Fruit fly (Drosophila melanogaster) ovary, adult (tissue): ENCODE results near the gene Amt.

ENCODE experiments used
- CG17801 ChIP-seq: fragments of 200-800 bp; optimal IDR thresholded peaks from 2 replicates; lab custom pipeline; 2019; ENCODE audit warnings: missing biosample characterization, mild to moderate bottlenecking, missing genetic modification characterization, moderate library complexity; ENCODE audit not compliant: partially characterized antibody

Gene Amt

DNA sequence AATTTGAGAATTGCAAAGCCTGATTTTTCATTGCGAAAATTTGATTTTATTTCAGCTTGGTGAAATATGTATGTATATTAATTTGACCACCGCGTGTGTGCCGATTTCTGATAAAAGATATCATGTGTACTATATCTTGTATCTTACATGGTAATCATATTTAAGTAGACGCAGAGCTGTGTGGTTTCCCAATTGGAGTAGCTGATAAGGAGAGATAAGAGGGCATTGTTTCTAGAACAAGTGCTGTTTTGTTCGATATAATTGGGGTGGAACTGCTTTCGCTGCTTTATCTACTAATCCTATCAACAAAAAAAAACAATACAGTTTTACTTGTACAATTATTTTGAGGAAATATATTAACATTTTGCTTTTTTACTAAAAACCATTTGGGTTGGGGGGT lies 2.3 kb downstream of the Amt start:
- no peak for TF ChIP-seq CG17801 (GFP tag; lab: Kevin White, UChicago)

DNA sequence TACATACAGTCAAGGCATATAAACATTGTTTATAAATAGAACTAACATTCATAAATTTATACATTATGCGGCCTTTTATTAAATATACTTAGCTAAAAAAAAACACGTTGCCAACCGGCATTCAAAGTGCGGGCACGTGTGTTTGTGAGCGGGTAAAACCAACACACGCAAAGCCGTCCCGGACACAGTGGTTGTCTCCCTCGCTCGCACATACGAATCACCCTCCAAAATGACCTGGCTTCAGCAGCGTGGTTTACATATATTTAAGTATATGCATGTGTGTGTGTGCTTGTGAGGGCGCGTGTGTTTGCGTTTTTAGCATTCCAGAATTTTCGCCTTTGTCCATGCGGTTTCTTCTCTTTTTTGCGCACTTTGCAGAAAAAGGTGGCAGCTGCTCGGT lies 5.5 kb downstream of the Amt start:
- TF ChIP-seq CG17801 (GFP tag; lab: Kevin White, UChicago): no peak

DNA sequence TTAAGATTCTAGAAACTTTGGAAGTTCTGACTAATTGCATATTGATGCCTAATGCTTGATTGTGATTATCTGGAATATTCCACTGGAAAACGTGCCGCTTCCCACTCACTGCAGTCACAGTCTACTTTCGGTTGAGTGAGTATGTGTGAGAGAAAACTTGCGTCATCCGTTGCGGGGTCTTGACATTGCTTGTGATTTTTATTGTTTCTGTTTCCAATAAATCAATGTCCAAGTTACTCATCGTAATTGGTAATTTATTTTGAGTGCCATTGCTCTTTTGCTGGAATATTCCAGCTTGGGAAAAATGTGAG lies 5.9 kb downstream of the Amt start:
- TF ChIP-seq CG17801 (GFP tag; lab: Kevin White, UChicago): no peak

DNA sequence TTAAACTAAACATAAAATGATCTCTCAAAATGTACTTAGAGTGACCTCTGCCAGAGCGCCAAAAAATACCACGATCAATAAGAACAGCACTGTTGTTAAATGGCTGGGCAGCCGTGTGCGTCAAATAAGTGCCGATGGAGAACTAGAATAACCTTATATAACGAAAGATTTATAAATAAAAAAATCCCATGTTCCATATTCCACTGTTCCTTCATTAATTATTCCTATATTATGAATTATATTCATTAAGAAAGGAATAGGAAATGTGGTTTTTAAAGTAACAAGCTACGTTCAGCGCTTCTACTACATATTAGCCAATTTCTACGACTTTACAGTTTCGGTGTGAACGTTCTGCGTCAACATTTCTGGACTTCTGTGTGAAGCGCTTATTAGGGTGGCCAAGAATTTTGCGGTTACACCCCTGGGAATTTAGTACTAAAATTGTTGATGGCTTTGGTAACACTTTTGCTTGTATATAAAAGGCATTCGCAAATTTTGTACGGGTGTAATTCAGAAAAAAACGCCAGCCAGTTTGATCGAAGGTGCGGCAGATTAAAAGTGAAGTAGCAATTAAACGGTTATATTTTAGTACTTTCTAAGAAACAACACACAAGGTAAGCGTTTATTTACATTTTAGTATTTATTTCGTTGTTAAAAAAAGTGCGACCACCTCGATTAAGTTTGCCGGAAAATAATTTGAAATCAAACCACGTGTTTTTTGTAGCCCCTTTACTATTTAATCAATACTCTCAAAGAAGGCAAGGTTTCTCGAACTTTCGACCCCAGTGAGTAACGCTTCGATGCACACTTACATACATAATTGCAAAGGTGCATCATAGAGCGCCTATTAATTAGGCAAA lies 6.5 kb downstream of the Amt start, which contains the start of the genes tefu and Hsc70-4:
Gene tefu, minus strand, starts transcription at position 51 of the 860 bp plus-strand sequence.
Gene Hsc70-4, plus strand, starts transcription at position 502 of the 860 bp plus-strand sequence.
- TF ChIP-seq CG17801 (GFP tag; lab: Kevin White, UChicago): peak; percentile 50

DNA sequence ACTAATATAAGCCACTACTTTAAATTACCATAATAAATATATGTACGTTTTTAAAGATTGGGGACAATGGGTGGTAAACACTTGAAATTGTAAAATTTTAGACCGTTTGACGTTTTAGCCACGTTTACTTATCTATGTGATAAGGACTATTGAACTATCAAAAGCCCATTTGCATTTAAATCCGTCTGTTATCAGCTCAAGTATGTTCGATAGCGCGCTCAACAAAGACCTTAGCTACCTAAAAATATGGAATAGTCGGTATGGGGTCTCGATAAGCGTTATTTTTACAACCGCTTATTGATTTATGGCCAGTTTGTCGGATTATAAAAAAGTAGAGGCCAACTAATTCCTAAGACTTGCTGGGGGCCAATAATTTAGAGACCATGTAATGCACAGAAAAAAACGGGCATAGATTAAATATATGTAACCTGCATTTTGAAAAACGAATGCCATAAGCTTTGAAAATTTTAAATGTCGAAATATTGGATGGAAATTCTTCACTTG lies 17.2 kb downstream of the Amt start:
- no peak for TF ChIP-seq CG17801 (GFP tag; lab: Kevin White, UChicago)

DNA sequence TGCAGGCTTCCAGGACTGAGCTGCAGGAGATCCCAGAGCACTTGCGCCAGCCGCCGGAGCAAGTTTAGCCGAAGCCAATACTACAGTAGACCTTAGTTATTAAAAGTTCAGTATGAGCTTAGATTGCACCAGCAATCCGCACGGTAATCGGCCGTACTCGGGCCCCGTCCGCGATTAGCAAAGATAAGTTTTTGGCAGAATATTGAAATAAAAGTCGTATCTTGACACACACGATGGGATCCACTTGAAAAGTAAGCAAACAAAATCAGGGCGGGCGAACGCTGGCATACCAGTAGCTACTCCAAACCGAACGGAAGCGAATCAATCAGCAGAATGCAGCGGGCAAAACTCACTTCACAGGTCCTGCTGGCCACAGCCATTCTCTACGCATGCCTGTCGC lies 18.7 kb downstream of the Amt start, which contains the start of gene CG34316:
Gene CG34316, plus strand, starts transcription at position 301 of the 400 bp plus-strand sequence.
- no peak for TF ChIP-seq CG17801 (GFP tag; lab: Kevin White, UChicago)

DNA sequence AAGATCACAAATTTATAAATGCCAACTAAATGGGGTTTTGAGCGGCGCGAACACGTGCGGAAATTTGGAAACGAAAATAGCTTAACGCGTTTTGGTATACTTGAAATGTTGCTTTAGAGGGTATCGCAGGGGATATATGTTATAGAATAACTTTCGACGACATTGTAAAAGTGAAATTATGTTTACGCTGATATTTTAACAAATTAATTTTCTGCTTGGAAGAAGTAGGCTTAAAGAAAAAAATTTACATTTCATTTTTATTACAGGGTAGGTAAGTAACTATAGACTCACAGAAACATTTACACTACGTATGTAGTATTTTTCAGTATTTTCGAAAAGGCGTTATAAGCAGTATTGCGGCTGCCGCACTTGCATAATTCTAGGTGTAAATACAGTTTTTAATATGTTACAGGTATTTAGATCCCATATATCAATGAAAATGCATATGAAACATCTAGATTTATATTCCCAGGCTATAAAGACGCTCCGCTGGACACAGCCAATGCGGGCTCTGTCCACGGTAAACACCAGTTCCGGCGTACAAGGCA lies 19.5 kb downstream of the Amt start, which contains the start of the genes Art3 and mRpS10:
Gene Art3, minus strand, starts transcription at position 80 of the 548 bp plus-strand sequence.
Gene mRpS10, plus strand, starts transcription at position 337 of the 548 bp plus-strand sequence.
- peak; percentile 100 for TF ChIP-seq CG17801 (GFP tag; lab: Kevin White, UChicago)

DNA sequence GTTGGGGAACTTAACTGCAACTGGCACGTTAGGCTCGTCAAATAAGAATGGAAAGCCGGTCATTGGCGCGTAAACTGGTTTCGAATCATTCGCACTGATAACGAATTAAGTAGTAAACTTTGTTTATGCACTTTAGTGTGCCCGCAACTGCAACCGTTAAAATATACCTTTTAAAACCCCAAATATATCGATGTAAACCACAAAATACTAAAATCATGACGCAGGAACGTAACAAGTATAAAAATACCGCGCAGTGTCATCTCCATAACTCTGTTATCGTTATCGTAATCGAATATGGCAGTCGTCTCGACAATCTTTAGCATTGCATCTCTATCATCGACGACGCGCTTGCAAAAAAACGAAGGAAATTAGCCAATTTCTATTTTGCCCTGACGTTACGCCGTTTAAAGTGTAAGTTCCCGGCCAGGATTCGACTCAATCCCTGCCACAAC lies 23.6 kb downstream of the Amt start, which contains the start of the genes CG31344 and Caf1-55:
Gene CG31344, minus strand, starts transcription at position 51 of the 452 bp plus-strand sequence.
Gene Caf1-55, plus strand, starts transcription at position 298 of the 452 bp plus-strand sequence.
- peak; percentile 40 for TF ChIP-seq CG17801 (GFP tag; lab: Kevin White, UChicago)

DNA sequence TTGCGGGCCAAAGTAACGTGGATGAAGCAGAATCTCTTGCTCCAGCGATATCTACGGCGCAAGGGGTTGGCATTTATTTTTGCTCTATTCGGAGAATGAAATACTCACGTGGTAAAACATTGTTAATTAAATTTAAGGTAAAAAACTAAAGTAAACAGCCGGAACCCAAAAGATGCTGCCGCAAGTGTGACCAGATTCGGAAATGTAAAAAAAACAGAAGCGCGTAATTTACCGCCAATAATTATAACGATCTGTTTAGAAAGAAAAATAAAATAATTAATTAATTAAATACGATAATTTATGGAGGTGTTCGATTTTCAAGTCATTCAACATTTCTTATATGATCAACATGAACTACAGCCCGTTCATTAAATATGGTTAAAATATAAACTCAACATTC lies 26.0 kb downstream of the Amt start, which contains the start of gene Polr2G:
Gene Polr2G, minus strand, starts transcription at position 208 of the 400 bp plus-strand sequence.
- TF ChIP-seq CG17801 (GFP tag; lab: Kevin White, UChicago): no peak

DNA sequence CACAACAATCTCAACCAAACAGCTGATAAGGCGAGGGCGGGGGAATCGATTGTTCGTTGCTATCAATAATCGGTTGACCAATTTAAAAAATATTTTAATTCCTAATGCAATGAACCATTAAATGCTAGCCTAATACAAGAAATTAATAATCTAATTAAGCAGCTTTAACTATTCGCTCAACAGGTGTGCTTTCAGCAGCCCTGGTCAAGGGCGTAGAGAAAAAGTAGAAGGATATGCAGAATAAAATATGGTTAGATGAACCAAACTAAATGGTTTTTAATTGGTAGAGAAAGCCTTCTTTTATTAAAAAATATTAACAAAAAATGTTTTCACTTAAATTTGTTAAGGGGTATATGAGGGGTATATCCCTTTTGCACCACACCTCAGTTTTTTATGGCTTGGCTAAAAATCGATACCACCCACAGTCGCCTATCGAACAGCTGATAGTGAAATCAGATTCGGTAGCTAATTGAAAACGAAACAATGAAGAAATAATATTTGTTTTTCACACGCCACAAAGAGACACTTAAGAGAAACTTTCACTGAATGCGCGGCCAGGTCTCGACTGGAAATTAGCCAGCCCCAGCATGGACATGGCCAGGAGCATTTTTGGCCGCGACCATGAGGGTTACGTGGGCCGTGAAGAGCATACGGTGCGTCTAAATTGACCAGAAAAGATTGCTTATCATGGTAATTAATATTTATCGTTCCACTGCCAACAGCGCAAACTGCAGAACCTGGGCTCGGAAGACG lies 29.9 kb downstream of the Amt start, which contains the start of the genes SIDL and CG12241:
Gene SIDL, minus strand, starts transcription at position 51 of the 753 bp plus-strand sequence.
Gene CG12241, plus strand, starts transcription at position 433 of the 753 bp plus-strand sequence.
- TF ChIP-seq CG17801 (GFP tag; lab: Kevin White, UChicago): peak; percentile 76

DNA sequence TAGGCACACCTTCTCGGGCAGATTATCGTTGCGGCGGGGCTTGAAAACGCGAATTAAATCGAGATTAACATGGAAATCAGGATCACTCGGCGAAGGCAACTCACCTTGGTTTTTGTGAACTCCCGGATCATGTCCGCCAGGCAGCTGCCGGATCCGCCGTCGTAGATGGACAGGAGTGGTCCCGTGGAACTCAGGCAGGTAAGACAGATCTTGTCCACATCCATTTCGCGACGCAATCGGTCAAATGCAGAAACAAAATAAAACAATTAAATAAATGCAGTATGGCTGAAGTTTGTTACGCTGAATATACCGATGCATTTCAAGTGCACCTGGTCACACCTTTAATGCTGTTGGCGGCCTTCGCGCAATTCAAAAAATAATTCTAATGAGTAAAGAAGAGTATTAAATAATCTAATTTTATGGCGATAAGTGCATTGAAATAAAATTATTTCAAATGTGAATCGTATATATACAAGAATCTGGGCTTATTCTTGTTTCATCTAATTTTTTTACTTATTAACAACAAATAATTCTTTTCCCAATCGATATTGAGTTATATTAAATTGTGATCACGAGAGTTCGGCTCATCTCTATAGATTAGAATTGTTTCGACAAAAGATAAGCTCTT lies 35.5 kb downstream of the Amt start, which contains the start of the genes CG6654 and CG4210:
Gene CG6654, minus strand, starts transcription at position 297 of the 628 bp plus-strand sequence.
Gene CG4210, plus strand, starts transcription at position 613 of the 628 bp plus-strand sequence.
- TF ChIP-seq CG17801 (GFP tag; lab: Kevin White, UChicago): peak; percentile 70

DNA sequence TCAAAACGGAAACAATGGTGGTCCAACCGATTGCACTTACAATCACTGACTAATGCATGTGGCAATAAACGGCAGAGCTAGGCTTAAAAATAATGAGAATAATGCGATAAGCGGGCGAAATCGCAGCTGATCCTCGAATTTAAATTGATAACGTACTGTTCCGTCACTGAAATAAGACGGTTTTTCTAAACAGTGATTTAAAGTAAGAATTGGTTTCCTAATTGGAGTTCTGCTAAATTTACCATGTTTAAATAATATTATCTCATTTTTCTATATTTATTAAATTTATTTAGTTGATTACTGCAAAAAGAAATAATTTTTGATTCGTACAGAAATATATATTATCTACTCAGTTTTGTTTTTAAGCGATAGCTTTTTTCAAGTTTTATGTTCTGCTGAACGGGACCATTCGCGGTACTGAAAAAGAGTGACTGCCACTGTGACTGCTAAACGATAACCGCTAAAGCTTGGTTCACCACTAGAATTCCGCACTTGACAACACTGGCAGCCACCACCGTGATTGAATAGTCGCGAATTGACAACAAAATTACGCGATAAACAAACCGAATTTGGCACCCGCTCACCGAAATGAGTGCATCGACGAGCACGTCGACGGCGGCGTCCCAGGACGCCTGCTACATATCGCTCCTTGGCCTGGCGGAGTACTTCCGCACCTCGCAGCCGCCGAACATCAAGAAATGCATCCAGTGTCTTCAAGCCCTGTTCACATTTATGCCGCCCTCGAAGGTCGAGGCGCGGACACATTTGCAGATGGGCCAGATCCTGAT lies 40.0 kb downstream of the Amt start, which contains the start of the genes Spn88Eb and Mau2:
Gene Spn88Eb, minus strand, starts transcription at position 51 of the 788 bp plus-strand sequence.
Gene Mau2, plus strand, starts transcription at position 493 of the 788 bp plus-strand sequence.
- peak; percentile 12 for TF ChIP-seq CG17801 (GFP tag; lab: Kevin White, UChicago)

DNA sequence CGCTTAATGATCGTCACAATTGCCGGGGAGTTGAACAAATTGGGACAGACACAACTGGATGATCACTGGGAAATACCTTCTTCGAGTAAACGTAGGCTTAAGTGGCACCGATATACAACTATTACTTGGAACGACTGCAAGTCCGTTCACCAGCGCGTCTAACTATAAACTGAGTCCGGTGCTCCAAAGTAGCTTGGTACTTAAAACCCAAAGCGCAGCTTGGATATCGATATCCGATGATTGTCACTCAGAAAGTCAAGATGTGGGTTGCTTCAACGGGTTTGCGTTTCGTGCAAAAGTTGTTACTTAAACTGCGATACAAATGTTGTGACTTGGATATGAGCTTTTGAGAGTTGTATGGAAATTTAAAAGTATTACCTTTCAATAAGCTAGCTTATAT lies 42.7 kb downstream of the Amt start, which contains the start of gene Spn88Ea:
Gene Spn88Ea, minus strand, starts transcription at position 175 of the 400 bp plus-strand sequence.
- TF ChIP-seq CG17801 (GFP tag; lab: Kevin White, UChicago): peak; percentile 1
